Worm (Caenorhabditis elegans) whole organism, L1 larva: ENCODE measurements around the gene hsp-110.

Experiments
- C16A3.4 ChIP-seq: fragments of 150-350 bp; optimal IDR thresholded peaks from 2 replicates; lab custom pipeline; 2014; ENCODE audit warnings: missing biosample characterization, missing genetic modification characterization
- C34B4.2 ChIP-seq: sonication (generic microtip); optimal IDR thresholded peaks from 2 replicates; lab custom pipeline; 2017; ENCODE audit warnings: mild to moderate bottlenecking, missing genetic modification characterization, missing compliant biosample characterization
- F16B12.6 ChIP-seq: fragments of 150-350 bp; optimal IDR thresholded peaks from 2 replicates; lab custom pipeline; 2014; ENCODE audit warnings: missing biosample characterization, missing genetic modification characterization
- alr-1 ChIP-seq: fragments of 200-800 bp; sonication (Bioruptor generic); optimal IDR thresholded peaks from 2 replicates; lab custom pipeline; 2018; ENCODE audit warnings: borderline replicate concordance, mild to moderate bottlenecking, missing genetic modification characterization, missing compliant biosample characterization
- ama-1 ChIP-seq: fragments of 150-350 bp; optimal IDR thresholded peaks from 2 replicates; lab custom pipeline; 2014
- ceh-8 ChIP-seq: fragments of 200-800 bp; sonication (Bioruptor generic); optimal IDR thresholded peaks from 2 replicates; lab custom pipeline; 2018; ENCODE audit warnings: mild to moderate bottlenecking, missing genetic modification characterization, moderate library complexity, missing compliant biosample characterization
- ceh-82 ChIP-seq, 3 experiments: fragments of 150-350 bp in 1 of 3; sonication (generic microtip) in 2 of 3; optimal IDR thresholded peaks; 2 replicates each; lab custom pipeline; 2014 to 2017; ENCODE audit warnings: missing biosample characterization in 3 of 3, missing genetic modification characterization in 3 of 3
- dsc-1 ChIP-seq: sonication (generic microtip); optimal IDR thresholded peaks from 2 replicates; lab custom pipeline; 2016; ENCODE audit warnings: mild to moderate bottlenecking, missing genetic modification characterization, missing compliant biosample characterization
- efl-1 ChIP-seq, 4 experiments: fragments of 150-350 bp; optimal IDR thresholded peaks in 3 of 4; peaks in 1 of 4; 1 replicate in 1 of 4; 2 replicates in 3 of 4; lab custom pipeline; 2014; ENCODE audit warnings: missing biosample characterization in 2 of 4, missing genetic modification characterization in 2 of 4, missing genetic modification reagents in 2 of 4
- egl-13 ChIP-seq: sonication (generic microtip); optimal IDR thresholded peaks from 2 replicates; lab custom pipeline; 2016; ENCODE audit warnings: missing genotype, missing genetic modification reagents, missing genetic modification characterization, missing compliant biosample characterization
- egl-27 ChIP-seq, 2 experiments: fragments of 150-350 bp in 1 of 2; sonication (generic microtip); optimal IDR thresholded peaks; 3 replicates each; lab custom pipeline; 2017 to 2018; ENCODE audit warnings: missing biosample characterization in 2 of 2, missing genetic modification characterization in 2 of 2, missing genetic modification reagents in 2 of 2
- elt-3 ChIP-seq, 6 experiments: fragments of 150-350 bp in 1 of 6; sonication (generic microtip); optimal IDR thresholded peaks; 2 replicates each; lab custom pipeline; 2017 to 2018; ENCODE audit warnings: missing biosample characterization in 6 of 6, missing genetic modification characterization in 6 of 6, inconsistent platforms in 1 of 6
- ets-5 ChIP-seq: fragments of 200-800 bp; sonication (Bioruptor generic); IDR thresholded peaks from 2 replicates; pipeline ENCODE4 v1.3.6; 2022; ENCODE audit warnings: missing genetic modification characterization, missing compliant biosample characterization
- fos-1 ChIP-seq: fragments of 150-350 bp; optimal IDR thresholded peaks from 2 replicates; lab custom pipeline; 2014; ENCODE audit warnings: missing biosample characterization, missing genetic modification characterization
- grh-1 ChIP-seq: fragments of 200-800 bp; sonication (Bioruptor generic); IDR thresholded peaks from 2 replicates; pipeline ENCODE4 v1.3.6; 2022; ENCODE audit warnings: missing genetic modification reagents, missing genetic modification characterization, missing compliant biosample characterization
- hpl-2 ChIP-seq: fragments of 150-350 bp; optimal IDR thresholded peaks from 2 replicates; lab custom pipeline; 2014; ENCODE audit warnings: missing biosample characterization, missing genetic modification reagents, missing genetic modification characterization
- irx-1 ChIP-seq: sonication (generic microtip); optimal IDR thresholded peaks from 2 replicates; lab custom pipeline; 2016; ENCODE audit warnings: missing genetic modification characterization, missing compliant biosample characterization
- isw-1 ChIP-seq: fragments of 200-800 bp; sonication (Bioruptor generic); IDR thresholded peaks from 2 replicates; pipeline ENCODE4 v1.3.6; 2022; ENCODE audit warnings: missing genetic modification characterization, missing compliant biosample characterization
- jun-1 ChIP-seq: fragments of 150-350 bp; optimal IDR thresholded peaks from 2 replicates; lab custom pipeline; 2014; ENCODE audit warnings: missing biosample characterization, missing genetic modification reagents, missing genetic modification characterization
- lin-13 ChIP-seq: fragments of 150-350 bp; optimal IDR thresholded peaks from 2 replicates; lab custom pipeline; 2014; ENCODE audit warnings: missing biosample characterization, missing genetic modification reagents, missing genetic modification characterization
- lin-35 ChIP-seq, 2 experiments: fragments of 150-350 bp; optimal IDR thresholded peaks; 2 replicates each; lab custom pipeline; 2014; ENCODE audit warnings: missing biosample characterization in 2 of 2, missing genetic modification characterization in 2 of 2, missing genetic modification reagents in 2 of 2
- lir-3 ChIP-seq: sonication (generic microtip); optimal IDR thresholded peaks from 2 replicates; lab custom pipeline; 2016; ENCODE audit warnings: mild to moderate bottlenecking, missing genetic modification characterization, moderate library complexity, missing compliant biosample characterization; ENCODE audit not compliant: poor library complexity
- lsy-2 ChIP-seq, 2 experiments: fragments of 150-350 bp; optimal IDR thresholded peaks; 2 replicates each; lab custom pipeline; 2014; ENCODE audit warnings: missing biosample characterization in 2 of 2, missing genetic modification characterization in 2 of 2
- nhr-237 ChIP-seq: fragments of 150-350 bp; optimal IDR thresholded peaks from 2 replicates; lab custom pipeline; 2014; ENCODE audit warnings: missing biosample characterization, missing genetic modification characterization
- nhr-47 ChIP-seq: sonication (generic microtip); optimal IDR thresholded peaks from 2 replicates; lab custom pipeline; 2016; ENCODE audit warnings: mild to moderate bottlenecking, missing genetic modification characterization, moderate library complexity, missing compliant biosample characterization
- nhr-71 ChIP-seq: sonication (generic microtip); optimal IDR thresholded peaks from 2 replicates; lab custom pipeline; 2016; ENCODE audit warnings: mild to moderate bottlenecking, missing genetic modification characterization, moderate library complexity, missing compliant biosample characterization
- nhr-76 ChIP-seq: sonication (generic microtip); optimal IDR thresholded peaks from 2 replicates; lab custom pipeline; 2017; ENCODE audit warnings: missing biosample characterization, missing genetic modification characterization
- nhr-84 ChIP-seq: sonication (generic microtip); optimal IDR thresholded peaks from 2 replicates; lab custom pipeline; 2017; ENCODE audit warnings: missing biosample characterization, missing genetic modification characterization
- nhr-85 ChIP-seq: sonication (generic microtip); peaks from one replicate; lab custom pipeline; 2016; ENCODE audit warnings: missing genetic modification characterization, inconsistent platforms, missing compliant biosample characterization
- pqm-1 ChIP-seq: sonication (generic microtip); optimal IDR thresholded peaks from 3 replicates; lab custom pipeline; 2017; ENCODE audit warnings: missing biosample characterization, missing genetic modification characterization
- skn-1 ChIP-seq: fragments of 150-350 bp; optimal IDR thresholded peaks from 2 replicates; lab custom pipeline; 2014; ENCODE audit warnings: missing biosample characterization, missing genetic modification characterization
- sox-4 ChIP-seq: sonication (generic microtip); optimal IDR thresholded peaks from 2 replicates; lab custom pipeline; 2016; ENCODE audit warnings: missing genetic modification characterization, missing compliant biosample characterization
- tlp-1 ChIP-seq: fragments of 150-350 bp; optimal IDR thresholded peaks from 2 replicates; lab custom pipeline; 2014; ENCODE audit warnings: missing biosample characterization, missing genetic modification characterization
- unc-130 ChIP-seq: fragments of 150-350 bp; optimal IDR thresholded peaks from 2 replicates; lab custom pipeline; 2017; ENCODE audit warnings: missing biosample characterization, missing genetic modification characterization, inconsistent platforms
- zag-1 ChIP-seq: fragments of 150-350 bp; optimal IDR thresholded peaks from 2 replicates; lab custom pipeline; 2014; ENCODE audit warnings: missing biosample characterization, missing genetic modification characterization
- zip-4 ChIP-seq: fragments of 200-800 bp; sonication (Bioruptor generic); optimal IDR thresholded peaks from 2 replicates; lab custom pipeline; 2018; ENCODE audit warnings: mild to moderate bottlenecking, missing genetic modification characterization, moderate library complexity, missing compliant biosample characterization

The hsp-110 gene

DNA sequence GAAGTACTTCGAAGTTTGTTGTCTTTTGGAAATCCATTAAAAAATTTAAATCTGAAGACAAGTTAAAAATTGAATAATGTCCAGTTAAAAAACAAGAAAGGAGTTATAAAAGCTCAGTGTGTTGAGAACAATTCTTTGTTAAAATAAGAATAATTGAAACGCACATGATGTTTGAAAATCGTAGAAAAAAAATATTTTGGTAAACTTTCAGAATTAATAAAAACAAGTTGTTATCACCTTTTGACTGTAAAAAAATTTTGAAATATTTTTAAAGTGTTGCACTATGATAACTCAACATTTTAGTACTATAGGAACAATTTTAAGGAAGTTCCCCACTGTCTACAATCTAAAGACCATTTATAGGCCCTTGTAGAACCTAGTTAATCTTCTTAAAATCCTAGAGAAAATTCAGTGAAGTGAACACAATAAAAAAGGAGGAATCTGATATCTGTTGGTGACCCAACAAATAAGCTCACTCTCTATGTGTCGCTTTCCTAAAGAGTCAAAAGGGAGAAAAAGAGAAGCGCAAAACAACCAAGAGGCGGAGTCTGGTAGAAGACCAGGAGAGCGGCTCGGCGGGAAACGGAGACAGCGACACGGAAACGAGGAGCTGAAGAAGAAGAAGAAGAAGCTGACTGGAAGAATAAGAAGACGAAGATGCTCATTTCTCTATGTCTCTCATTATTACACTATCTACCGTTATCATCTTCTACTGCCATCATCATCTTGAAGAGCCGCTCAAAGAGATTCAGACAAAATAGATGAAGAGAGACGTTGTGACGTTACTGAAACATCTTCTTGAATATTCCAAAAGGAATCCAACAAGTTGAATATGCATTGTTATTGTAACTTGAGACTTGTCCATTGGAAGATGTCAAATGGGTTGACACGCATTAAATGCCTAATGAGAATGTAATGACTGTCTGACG is 52.1 kb downstream of the hsp-110 start, which contains the start of gene ZK353.10 (continued):
- TF ChIP-seq zip-4 = no peak
- TF ChIP-seq ets-5 (GFP tag; lab: Robert Waterston, UW) = no peak
- TF ChIP-seq lin-35 (GFP tag; optimal IDR thresholded peaks at IDR 0.05; lab: Kevin White, UChicago) = peak in 1 of 2 experiments; percentile 3
- TF ChIP-seq isw-1 = no peak; the same call in 1 of the 2 replicates
- peak; percentile 34 for TF ChIP-seq nhr-71 (tag; lab: Kevin White, UChicago)
- no peak for TF ChIP-seq skn-1
- no peak for TF ChIP-seq lin-13
- no peak for TF ChIP-seq nhr-237 (tag; lab: Kevin White, UChicago)
- no peak for TF ChIP-seq zag-1
- TF ChIP-seq ama-1 (lab: Kevin White, UChicago) = no peak
- TF ChIP-seq tlp-1 (tag; lab: Kevin White, UChicago) = no peak
- no peak for TF ChIP-seq nhr-76 (tag; lab: Kevin White, UChicago)
- TF ChIP-seq ceh-8 = no peak
- no peak for TF ChIP-seq efl-1 (optimal IDR thresholded peaks at IDR 0.05; lab: Kevin White, UChicago)
- TF ChIP-seq efl-1 (GFP tag; optimal IDR thresholded peaks at IDR 0.05 in 1 of 2; lab: Kevin White, UChicago) = peak in 1 of 2 experiments; percentile 76
- no peak for TF ChIP-seq pqm-1 (tag; lab: Kevin White, UChicago)
- TF ChIP-seq sox-4 (tag; lab: Kevin White, UChicago) = no peak
- TF ChIP-seq unc-130 (tag; lab: Kevin White, UChicago) = no peak
- no peak for TF ChIP-seq nhr-85 (tag; lab: Kevin White, UChicago)
- no peak for TF ChIP-seq jun-1 (tag; lab: Kevin White, UChicago)
- no peak for TF ChIP-seq nhr-84 (tag; lab: Kevin White, UChicago)
- no peak for TF ChIP-seq hpl-2 (GFP tag; lab: Kevin White, UChicago)
- TF ChIP-seq nhr-47 (tag; lab: Kevin White, UChicago) = no peak
- no peak for TF ChIP-seq F16B12.6 (tag; lab: Kevin White, UChicago)
- TF ChIP-seq lsy-2 (tag; optimal IDR thresholded peaks at IDR 0.05; lab: Kevin White, UChicago) = peak in 1 of 2 experiments; percentile 9
- TF ChIP-seq C16A3.4 (tag; lab: Kevin White, UChicago) = no peak
- peak; percentile 18 for TF ChIP-seq dsc-1
- no peak for TF ChIP-seq egl-27 (tag; optimal IDR thresholded peaks at IDR 0.05; lab: Kevin White, UChicago)
- no peak for TF ChIP-seq C34B4.2 (tag; lab: Kevin White, UChicago)
- peak; percentile 15 for TF ChIP-seq egl-13 (tag; lab: Kevin White, UChicago)
- TF ChIP-seq grh-1 (GFP tag; lab: Robert Waterston, UW) = no peak
- TF ChIP-seq ceh-82 (tag; optimal IDR thresholded peaks at IDR 0.05; lab: Kevin White, UChicago) = no peak
- no peak for TF ChIP-seq lir-3 (tag; lab: Kevin White, UChicago)
- no peak for TF ChIP-seq elt-3 (tag; optimal IDR thresholded peaks at IDR 0.05; lab: Kevin White, UChicago)
- no peak for TF ChIP-seq irx-1 (tag; lab: Kevin White, UChicago)
- TF ChIP-seq fos-1 (tag; lab: Kevin White, UChicago) = no peak
- no peak for TF ChIP-seq alr-1 (tag; lab: Kevin White, UChicago)
